Worm (Caenorhabditis elegans): ENCODE data around the gene F47D12.7.

F47D12.7 gene

ce11 chrIII:6248064-6248687, 47.6 kb downstream of the F47D12.7 start, which contains the start of the genes gen-1 and stt-3:
TSS of gene gen-1 (minus strand) at chrIII:6248158.
TSS of gene stt-3 (plus strand) at chrIII:6248637.
- TF ChIP-seq F57C9.4 (tag; optimal IDR thresholded peaks at IDR 0.05) (no peak), lsl-1 (GFP tag; optimal IDR thresholded peaks at IDR 0.05) (peak; percentile 8), B0019.2 (GFP tag; conservative IDR thresholded peaks at IDR 0.05) (no peak), F55B11.4 (tag; optimal IDR thresholded peaks at IDR 0.05; ENCODE audit: borderline replicate concordance, insufficient read depth) (no peak), tbp1 (GFP tag; optimal IDR thresholded peaks at IDR 0.05) (no peak), K12H6.12 (tag; optimal IDR thresholded peaks at IDR 0.05) (no peak), ceh-91 (GFP tag; IDR thresholded peaks at IDR 0.05) (no peak), F33H1.4 (GFP tag; IDR thresholded peaks at IDR 0.05) (peak; percentile 69), hmg-1.2 (GFP tag; IDR thresholded peaks at IDR 0.05) (peak; percentile 27; the same call in 1 of the 2 replicates), let-607 (tag; optimal IDR thresholded peaks at IDR 0.05) (peak in 1 of 2 experiments; percentile 27)

DNA sequence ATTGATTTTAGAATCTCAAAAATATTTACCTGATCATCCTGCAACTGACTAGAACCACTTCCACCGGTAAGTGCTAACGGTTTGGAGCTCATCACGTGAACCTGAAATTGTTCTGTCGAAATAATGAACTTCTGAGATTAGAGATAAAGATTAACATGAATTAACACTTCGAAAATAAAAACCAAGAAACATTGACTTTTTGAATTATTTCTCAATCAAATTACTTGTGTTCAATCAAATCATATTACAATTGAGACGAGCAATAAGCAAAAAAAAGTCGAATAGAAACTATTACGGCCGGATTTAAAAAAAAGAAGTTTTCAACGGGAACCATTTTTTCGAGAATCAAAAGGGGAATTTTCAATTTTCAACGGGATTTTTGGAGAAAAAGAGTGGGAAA, 50.1 kb downstream of the F47D12.7 start, which contains the start of gene bcas-2:
Gene bcas-2, minus strand, starts transcription at position 101 of the 400 bp plus-strand sequence.
- no peak for TF ChIP-seq akir-1 (GFP tag; optimal IDR thresholded peaks at IDR 0.05)
- TF ChIP-seq lsl-1 (GFP tag; optimal IDR thresholded peaks at IDR 0.05) = no peak
